Fruit fly (Drosophila melanogaster) whole organism, embryonic: ENCODE data around the gene CG15514.

Source experiments
- Ada2b ChIP-seq: fragments of 200-800 bp; sonication (Bioruptor generic); IDR thresholded peaks from 2 replicates; pipeline ENCODE4 v1.3.6; 2022; ENCODE audit warnings: missing biosample characterization, missing genetic modification characterization
- Adf1 ChIP-seq: fragments of 200-800 bp; sonication (Bioruptor generic); IDR thresholded peaks from 2 replicates; pipeline ENCODE4 v1.3.6; 2022; ENCODE audit warnings: missing biosample characterization, missing genetic modification characterization
- Blimp-1 ChIP-seq: fragments of 200-800 bp; sonication (Bioruptor generic); optimal IDR thresholded peaks from 3 replicates; lab custom pipeline; 2018; ENCODE audit warnings: missing biosample characterization, missing genetic modification characterization, mild to moderate bottlenecking, moderate library complexity, missing genetic modification reagents
- CG11695 ChIP-seq: fragments of 200-800 bp; sonication (Bioruptor generic); IDR thresholded peaks from 3 replicates; pipeline ENCODE4 v1.3.6; 2022; ENCODE audit warnings: missing biosample characterization, missing genetic modification characterization
- CG12236 ChIP-seq: fragments of 200-800 bp; sonication (Bioruptor generic); optimal IDR thresholded peaks from 2 replicates; lab custom pipeline; 2016; ENCODE audit warnings: missing biosample characterization, missing genetic modification characterization
- CG15514 ChIP-seq: fragments of 200-800 bp; sonication (Bioruptor generic); optimal IDR thresholded peaks from 3 replicates; lab custom pipeline; 2017; ENCODE audit warnings: missing biosample characterization, missing genetic modification characterization, mild to moderate bottlenecking, moderate library complexity, missing genetic modification reagents
- CG17359 ChIP-seq: fragments of 200-800 bp; sonication (Bioruptor generic); optimal IDR thresholded peaks from 3 replicates; lab custom pipeline; 2018; ENCODE audit warnings: missing biosample characterization, mild to moderate bottlenecking, missing genetic modification characterization, moderate library complexity
- CG18619 ChIP-seq: fragments of 200-800 bp; sonication (Bioruptor generic); optimal IDR thresholded peaks from 3 replicates; lab custom pipeline; 2017; ENCODE audit warnings: missing biosample characterization, mild to moderate bottlenecking, missing genetic modification characterization
- CG2875 ChIP-seq: fragments of 200-800 bp; sonication (Bioruptor generic); optimal IDR thresholded peaks from 2 replicates; lab custom pipeline; 2017; ENCODE audit warnings: missing biosample characterization, mild to moderate bottlenecking, missing genetic modification characterization, missing genetic modification reagents
- CG30403 ChIP-seq: fragments of 200-800 bp; sonication (Bioruptor generic); optimal IDR thresholded peaks from 3 replicates; lab custom pipeline; 2016; ENCODE audit warnings: missing biosample characterization, missing genetic modification characterization
- CG33557 ChIP-seq: fragments of 200-800 bp; sonication (Bioruptor generic); optimal IDR thresholded peaks from 2 replicates; lab custom pipeline; 2019; ENCODE audit warnings: missing biosample characterization, mild to moderate bottlenecking, missing genetic modification characterization, moderate library complexity
- CG4854 ChIP-seq: fragments of 200-800 bp; sonication (Bioruptor generic); optimal IDR thresholded peaks from 2 replicates; lab custom pipeline; 2016; ENCODE audit warnings: missing biosample characterization, missing genetic modification characterization, inconsistent platforms
- CG7745 ChIP-seq: fragments of 200-800 bp; sonication (Bioruptor generic); optimal IDR thresholded peaks from 2 replicates; lab custom pipeline; 2018; ENCODE audit warnings: missing biosample characterization, mild to moderate bottlenecking, missing genetic modification characterization, moderate library complexity
- CG7786 ChIP-seq: fragments of 200-800 bp; sonication (Bioruptor generic); optimal IDR thresholded peaks from 2 replicates; lab custom pipeline; 2016; ENCODE audit warnings: missing biosample characterization, missing genetic modification characterization
- CG9609 ChIP-seq: fragments of 200-800 bp; sonication (Bioruptor generic); optimal IDR thresholded peaks from 3 replicates; lab custom pipeline; 2016; ENCODE audit warnings: missing biosample characterization, missing genetic modification characterization
- Dek ChIP-seq: fragments of 200-800 bp; sonication (Bioruptor generic); optimal IDR thresholded peaks from 3 replicates; lab custom pipeline; 2019; ENCODE audit warnings: missing biosample characterization, mild to moderate bottlenecking, missing genetic modification characterization, moderate library complexity
- Ets65A ChIP-seq: fragments of 200-800 bp; sonication (Bioruptor generic); peaks from one replicate; lab custom pipeline; 2016; ENCODE audit warnings: missing biosample characterization, missing genetic modification characterization
- HLH3B ChIP-seq: fragments of 200-800 bp; sonication (Bioruptor generic); IDR thresholded peaks from 2 replicates; pipeline ENCODE4 v1.3.6; 2022; ENCODE audit warnings: missing biosample characterization, missing genetic modification characterization
- Hr51 ChIP-seq, 2 experiments: fragments of 200-800 bp; sonication (Bioruptor generic); optimal IDR thresholded peaks; 2 replicates in 1 of 2; 3 replicates in 1 of 2; lab custom pipeline; 2016 to 2018; ENCODE audit warnings: missing biosample characterization in 2 of 2, missing genetic modification characterization in 2 of 2, mild to moderate bottlenecking in 1 of 2, moderate library complexity in 1 of 2
- Lpt ChIP-seq: fragments of >200 bp; optimal IDR thresholded peaks from 2 replicates; lab custom pipeline; 2018; ENCODE audit warnings: missing biosample characterization, missing genetic modification characterization
- Optix ChIP-seq: fragments of 200-800 bp; sonication (Bioruptor generic); IDR thresholded peaks from 3 replicates; pipeline ENCODE4 v1.3.6; 2022; ENCODE audit warnings: missing biosample characterization, missing genetic modification characterization
- Six4 ChIP-seq: fragments of 200-800 bp; sonication (Bioruptor generic); optimal IDR thresholded peaks from 2 replicates; lab custom pipeline; 2016; ENCODE audit warnings: missing biosample characterization, missing genetic modification characterization
- Tbp ChIP-seq: fragments of >200 bp; optimal IDR thresholded peaks from 2 replicates; lab custom pipeline; 2018; ENCODE audit warnings: missing biosample characterization, missing genetic modification characterization
- YL-1 ChIP-seq: fragments of 200-800 bp; sonication (Bioruptor generic); optimal IDR thresholded peaks from 3 replicates; lab custom pipeline; 2017; ENCODE audit warnings: missing biosample characterization, mild to moderate bottlenecking, missing genetic modification characterization
- bbx ChIP-seq: fragments of 200-800 bp; sonication (Bioruptor generic); IDR thresholded peaks from 2 replicates; pipeline ENCODE4 v1.3.6; 2022; ENCODE audit warnings: missing biosample characterization, missing genetic modification characterization; ENCODE audit not compliant: partially characterized antibody
- cad ChIP-seq: fragments of >200 bp; optimal IDR thresholded peaks from 2 replicates; lab custom pipeline; 2017; ENCODE audit warnings: missing biosample characterization, missing genetic modification characterization
- croc ChIP-seq: fragments of 200-800 bp; sonication (Bioruptor generic); conservative IDR thresholded peaks from 3 replicates; pipeline ENCODE4 v1.3.6; 2022; ENCODE audit warnings: missing biosample characterization, missing genetic modification characterization
- emc ChIP-seq: fragments of 200-800 bp; sonication (Bioruptor generic); optimal IDR thresholded peaks from 2 replicates; lab custom pipeline; 2016; ENCODE audit warnings: missing biosample characterization, missing genetic modification characterization
- gcm ChIP-seq: fragments of 200-800 bp; sonication (Bioruptor generic); optimal IDR thresholded peaks from 2 replicates; lab custom pipeline; 2019; ENCODE audit warnings: missing biosample characterization, mild to moderate bottlenecking, missing genetic modification characterization, moderate library complexity
- gt ChIP-seq: fragments of 200-800 bp; sonication (Bioruptor generic); IDR thresholded peaks from 2 replicates; pipeline ENCODE4 v1.3.6; 2022; ENCODE audit warnings: missing biosample characterization, missing genetic modification characterization
- hb ChIP-seq: fragments of 200-800 bp; sonication (Bioruptor generic); IDR thresholded peaks from 3 replicates; pipeline ENCODE4 v1.3.6; 2022; ENCODE audit warnings: missing biosample characterization, missing genetic modification characterization; ENCODE audit not compliant: partially characterized antibody
- lbe ChIP-seq: fragments of 200-800 bp; sonication (Bioruptor generic); optimal IDR thresholded peaks from 2 replicates; lab custom pipeline; 2016; ENCODE audit warnings: missing biosample characterization, mild to moderate bottlenecking, missing genetic modification characterization
- maf-S ChIP-seq: fragments of 200-800 bp; sonication (Bioruptor generic); optimal IDR thresholded peaks from 2 replicates; lab custom pipeline; 2016; ENCODE audit warnings: missing biosample characterization, missing genetic modification characterization
- nerfin-2 ChIP-seq: fragments of 200-800 bp; sonication (Bioruptor generic); IDR thresholded peaks from 2 replicates; pipeline ENCODE4 v1.3.6; 2022; ENCODE audit warnings: missing biosample characterization, missing genetic modification characterization; ENCODE audit not compliant: partially characterized antibody
- oc ChIP-seq: fragments of 200-800 bp; sonication (Bioruptor generic); optimal IDR thresholded peaks from 2 replicates; lab custom pipeline; 2018; ENCODE audit warnings: missing biosample characterization, mild to moderate bottlenecking, missing genetic modification characterization, moderate library complexity
- odd ChIP-seq: fragments of 200-800 bp; sonication (Bioruptor generic); optimal IDR thresholded peaks from 2 replicates; lab custom pipeline; 2017; ENCODE audit warnings: missing biosample characterization, mild to moderate bottlenecking, missing genetic modification characterization
- peb ChIP-seq: fragments of 200-800 bp; sonication (Bioruptor generic); IDR thresholded peaks from 2 replicates; pipeline ENCODE4 v1.3.6; 2022; ENCODE audit warnings: missing biosample characterization, missing genetic modification characterization
- phol ChIP-seq: fragments of 200-800 bp; sonication (Bioruptor generic); optimal IDR thresholded peaks from 3 replicates; lab custom pipeline; 2018; ENCODE audit warnings: missing biosample characterization, mild to moderate bottlenecking, missing genetic modification characterization, moderate library complexity
- psq ChIP-seq: fragments of 200-800 bp; sonication (Bioruptor generic); optimal IDR thresholded peaks from 2 replicates; lab custom pipeline; 2017; ENCODE audit warnings: missing biosample characterization, missing genetic modification characterization
- ranshi ChIP-seq: fragments of 200-800 bp; sonication (Bioruptor generic); IDR thresholded peaks from 2 replicates; pipeline ENCODE4 v1.3.6; 2022; ENCODE audit warnings: missing biosample characterization, missing genetic modification characterization
- repo ChIP-seq: fragments of 200-800 bp; sonication (Bioruptor generic); optimal IDR thresholded peaks from 2 replicates; lab custom pipeline; 2016; ENCODE audit warnings: missing biosample characterization, missing genetic modification characterization
- scrt ChIP-seq: fragments of 200-800 bp; sonication (Bioruptor generic); optimal IDR thresholded peaks from 2 replicates; lab custom pipeline; 2018; ENCODE audit warnings: missing biosample characterization, mild to moderate bottlenecking, missing genetic modification characterization, moderate library complexity
- sr ChIP-seq: fragments of 200-800 bp; sonication (Bioruptor generic); IDR thresholded peaks from 3 replicates; pipeline ENCODE4 v1.3.6; 2022; ENCODE audit warnings: missing biosample characterization, missing genetic modification characterization
- tll ChIP-seq, 2 experiments: fragments of 200-800 bp in 1 of 2; fragments of >200 bp in 1 of 2; sonication (Bioruptor generic) in 1 of 2; optimal IDR thresholded peaks; 2 replicates each; lab custom pipeline; 2017 to 2019; ENCODE audit warnings: missing biosample characterization in 2 of 2, missing genetic modification characterization in 2 of 2, mild to moderate bottlenecking in 1 of 2, moderate library complexity in 1 of 2
- unc-4 ChIP-seq: fragments of 200-800 bp; sonication (Bioruptor generic); IDR thresholded peaks from 2 replicates; pipeline ENCODE4 v1.3.6; 2022; ENCODE audit warnings: missing biosample characterization, missing genetic modification characterization; ENCODE audit not compliant: partially characterized antibody
- vfl ChIP-seq: fragments of 200-800 bp; sonication (Bioruptor generic); optimal IDR thresholded peaks from 2 replicates; lab custom pipeline; 2016; ENCODE audit warnings: missing biosample characterization, missing genetic modification characterization
- vnd ChIP-seq: fragments of 200-800 bp; sonication (Bioruptor generic); IDR thresholded peaks from 3 replicates; pipeline ENCODE4 v1.3.6; 2022; ENCODE audit warnings: missing biosample characterization, missing genetic modification characterization; ENCODE audit not compliant: partially characterized antibody
- wor ChIP-seq: fragments of 200-800 bp; sonication (Bioruptor generic); IDR thresholded peaks from 2 replicates; pipeline ENCODE4 v1.3.6; 2022; ENCODE audit warnings: missing biosample characterization, missing genetic modification characterization
- zfh2 ChIP-seq: fragments of 200-800 bp; sonication (Bioruptor generic); optimal IDR thresholded peaks from 2 replicates; lab custom pipeline; 2016; ENCODE audit warnings: missing biosample characterization, missing genetic modification characterization

CG15514 gene

DNA sequence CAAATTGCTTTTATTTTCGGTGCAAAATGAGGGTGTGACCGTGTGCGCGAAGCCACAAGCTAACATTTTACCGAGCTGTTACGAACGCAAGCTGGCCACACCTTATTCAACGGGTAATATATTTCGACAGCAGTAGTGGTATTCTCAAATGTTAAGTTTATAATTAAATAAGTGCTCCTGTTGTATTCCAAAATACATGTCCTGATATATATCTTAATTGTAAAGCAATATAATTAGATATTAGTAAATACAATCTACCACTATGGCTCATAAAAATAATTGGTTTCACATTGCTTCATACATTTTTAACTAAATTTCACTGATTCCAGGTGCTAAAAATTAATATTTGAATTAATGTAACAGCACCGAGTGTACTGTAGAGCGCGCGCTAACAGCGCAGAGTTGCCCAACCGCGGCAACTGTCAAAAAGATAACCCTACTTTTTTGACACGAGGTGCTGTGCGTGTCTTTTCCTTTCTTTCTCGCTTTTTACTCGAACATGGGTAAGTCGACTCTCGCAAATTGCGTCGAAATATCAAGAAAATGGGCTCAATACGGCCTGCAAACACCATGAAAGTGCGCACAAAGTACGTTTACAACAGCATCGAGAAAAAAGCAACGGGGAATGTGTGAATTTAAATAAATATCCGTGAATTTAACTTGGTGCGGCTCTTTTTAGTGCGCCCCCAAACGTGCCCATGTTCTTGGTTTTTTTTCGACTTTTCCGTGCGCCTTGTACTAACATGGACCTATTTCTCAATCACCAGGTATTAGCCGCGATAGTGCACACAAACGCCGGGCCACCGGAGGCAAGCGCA is at the start of gene CG15514, which contains the start of gene RpS8 (continued):
- TF ChIP-seq unc-4 (GFP tag; lab: Robert Waterston, UW): no peak
- TF ChIP-seq maf-S: no peak
- peak; percentile 38 for TF ChIP-seq gcm (GFP tag; lab: Kevin White, UChicago)
- TF ChIP-seq CG7745 (tag; lab: Kevin White, UChicago): no peak
- TF ChIP-seq Optix (GFP tag; lab: Robert Waterston, UW): peak; percentile 33; the same call in 1 of the 3 replicates
- no peak for TF ChIP-seq cad (GFP tag; lab: Kevin White, UChicago)
- TF ChIP-seq tll (GFP tag; optimal IDR thresholded peaks at IDR 0.05; lab: Kevin White, UChicago): no peak
- TF ChIP-seq odd (GFP tag; lab: Kevin White, UChicago): no peak
- peak; percentile 51 for TF ChIP-seq scrt (GFP tag; lab: Kevin White, UChicago)
- TF ChIP-seq CG33557 (GFP tag; lab: Kevin White, UChicago): no peak
- peak; percentile 57 for TF ChIP-seq CG2875
- peak; percentile 45 for TF ChIP-seq Dek (tag; lab: Kevin White, UChicago)
- TF ChIP-seq sr: peak; percentile 10; the same call in 1 of the 3 replicates
- no peak for TF ChIP-seq hb (GFP tag; lab: Robert Waterston, UW)
- no peak for TF ChIP-seq Ada2b (GFP tag; lab: Robert Waterston, UW)
- no peak; the same call in 1 of the 2 replicates for TF ChIP-seq Adf1 (GFP tag; lab: Robert Waterston, UW)
- no peak for TF ChIP-seq Tbp (GFP tag; lab: Kevin White, UChicago)
- peak; percentile 63 for TF ChIP-seq Blimp-1 (GFP tag; lab: Kevin White, UChicago)
- TF ChIP-seq CG12236 (GFP tag; lab: Kevin White, UChicago): no peak
- TF ChIP-seq CG4854 (GFP tag; lab: Kevin White, UChicago): peak; percentile 24
- TF ChIP-seq peb (GFP tag; lab: Robert Waterston, UW): no peak
- TF ChIP-seq YL-1: peak; percentile 96
- TF ChIP-seq nerfin-2: no peak
- TF ChIP-seq oc (tag; lab: Kevin White, UChicago): peak; percentile 13
- TF ChIP-seq wor: no peak
- no peak for TF ChIP-seq vnd
- TF ChIP-seq gt (GFP tag; lab: Robert Waterston, UW): no peak
- TF ChIP-seq CG11695 (GFP tag; lab: Robert Waterston, UW): 0 out of 3 replicates have a peak, but pooled peaks have one; percentile 38
- TF ChIP-seq CG18619: peak; percentile 72
- no peak for TF ChIP-seq zfh2 (GFP tag; lab: Kevin White, UChicago)
- TF ChIP-seq croc (GFP tag; lab: Robert Waterston, UW): no peak
- TF ChIP-seq CG7786: no peak
- no peak for TF ChIP-seq vfl (GFP tag; lab: Kevin White, UChicago)
- TF ChIP-seq psq (GFP tag; lab: Kevin White, UChicago): no peak
- peak; percentile 71 for TF ChIP-seq Ets65A (GFP tag; lab: Kevin White, UChicago)
- TF ChIP-seq Lpt: no peak
- TF ChIP-seq CG9609 (GFP tag; lab: Kevin White, UChicago): no peak
- no peak for TF ChIP-seq lbe (GFP tag; lab: Kevin White, UChicago)
- peak; percentile 62 for TF ChIP-seq HLH3B (GFP tag; lab: Robert Waterston, UW)
- TF ChIP-seq repo (GFP tag; lab: Kevin White, UChicago): no peak
- TF ChIP-seq Hr51 (GFP tag; optimal IDR thresholded peaks at IDR 0.05; lab: Kevin White, UChicago): no peak
- peak; percentile 57 for TF ChIP-seq CG17359 (tag; lab: Kevin White, UChicago)
- peak; percentile 75 for TF ChIP-seq phol (tag; lab: Kevin White, UChicago)
- TF ChIP-seq Six4: peak; percentile 26
- TF ChIP-seq CG30403 (GFP tag; lab: Kevin White, UChicago): peak; percentile 58
- TF ChIP-seq CG15514 (GFP tag; lab: Kevin White, UChicago): no peak
- 0 out of 2 replicates have a peak, but pooled peaks have one; percentile 26 for TF ChIP-seq ranshi (GFP tag; lab: Robert Waterston, UW)
- TF ChIP-seq emc (GFP tag; lab: Kevin White, UChicago): peak; percentile 3
- peak; percentile 8; the same call in 1 of the 2 replicates for TF ChIP-seq bbx
